Fruit fly (Drosophila melanogaster) whole organism, embryonic: ENCODE data around the gene Scgbeta.

Experiments
- ATbp ChIP-seq: fragments of 200-800 bp; sonication (Bioruptor generic); optimal IDR thresholded peaks from 2 replicates; lab custom pipeline; 2017; ENCODE audit warnings: missing biosample characterization, mild to moderate bottlenecking, missing genetic modification characterization, missing genetic modification reagents
- B-H1 ChIP-seq: fragments of 200-800 bp; sonication (Bioruptor generic); IDR thresholded peaks from 3 replicates; pipeline ENCODE4 v1.3.6; 2022; ENCODE audit warnings: missing biosample characterization, missing genetic modification characterization
- B-H2 ChIP-seq: fragments of 200-800 bp; sonication (Bioruptor generic); optimal IDR thresholded peaks from 2 replicates; lab custom pipeline; 2018; ENCODE audit warnings: missing biosample characterization, mild to moderate bottlenecking, missing genetic modification characterization
- CG11247 ChIP-seq: fragments of 200-800 bp; sonication (Bioruptor generic); IDR thresholded peaks from 2 replicates; pipeline ENCODE4 v1.3.6; 2022; ENCODE audit warnings: missing biosample characterization, missing genetic modification characterization
- CG11398 ChIP-seq: fragments of 200-800 bp; sonication (Bioruptor generic); optimal IDR thresholded peaks from 2 replicates; lab custom pipeline; 2016; ENCODE audit warnings: missing biosample characterization, missing genetic modification characterization
- CG12155 ChIP-seq: fragments of 200-800 bp; sonication (Bioruptor generic); optimal IDR thresholded peaks from 3 replicates; lab custom pipeline; 2016; ENCODE audit warnings: missing biosample characterization, missing genetic modification characterization
- CG13287 ChIP-seq: fragments of 200-800 bp; sonication (Bioruptor generic); IDR thresholded peaks from 2 replicates; pipeline ENCODE4 v1.3.6; 2022; ENCODE audit warnings: missing biosample characterization, missing genetic modification characterization; ENCODE audit not compliant: partially characterized antibody
- CG15696 ChIP-seq: fragments of 200-800 bp; sonication (Bioruptor generic); optimal IDR thresholded peaks from 2 replicates; lab custom pipeline; 2019; ENCODE audit warnings: missing biosample characterization, mild to moderate bottlenecking, missing genetic modification characterization, moderate library complexity
- CG34376 ChIP-seq: fragments of 200-800 bp; sonication (Bioruptor generic); optimal IDR thresholded peaks from 2 replicates; lab custom pipeline; 2018; ENCODE audit warnings: missing biosample characterization, mild to moderate bottlenecking, missing genetic modification characterization
- CG34422 ChIP-seq: fragments of 200-800 bp; sonication (Bioruptor generic); IDR thresholded peaks from 3 replicates; pipeline ENCODE4 v1.3.6; 2022; ENCODE audit warnings: missing biosample characterization, missing genetic modification characterization
- CG4282 ChIP-seq: fragments of 200-800 bp; sonication (Bioruptor generic); optimal IDR thresholded peaks from 2 replicates; lab custom pipeline; 2016; ENCODE audit warnings: missing biosample characterization, missing genetic modification characterization
- CG6175 ChIP-seq: fragments of 200-800 bp; sonication (Bioruptor generic); IDR thresholded peaks from 3 replicates; pipeline ENCODE4 v1.3.6; 2022; ENCODE audit warnings: missing biosample characterization, missing genetic modification characterization
- CG6254 ChIP-seq: fragments of 200-800 bp; sonication (Bioruptor generic); optimal IDR thresholded peaks from 3 replicates; lab custom pipeline; 2017; ENCODE audit warnings: mild to moderate bottlenecking, missing biosample characterization, missing genetic modification reagents, missing genetic modification characterization
- CG6689 ChIP-seq: fragments of 200-800 bp; sonication (Bioruptor generic); IDR thresholded peaks from 2 replicates; pipeline ENCODE4 v1.3.6; 2022; ENCODE audit warnings: missing biosample characterization, missing genetic modification characterization
- CG8290 ChIP-seq, 3 experiments: fragments of 200-800 bp; sonication (Bioruptor generic); optimal IDR thresholded peaks; 2 replicates each; lab custom pipeline; 2016 to 2019; ENCODE audit warnings: missing biosample characterization in 3 of 3, missing genetic modification characterization in 3 of 3, mild to moderate bottlenecking in 2 of 3, moderate library complexity in 1 of 3
- CG8944 ChIP-seq: fragments of 200-800 bp; sonication (Bioruptor generic); optimal IDR thresholded peaks from 3 replicates; lab custom pipeline; 2016; ENCODE audit warnings: missing biosample characterization, missing genetic modification characterization
- D19B ChIP-seq: fragments of 200-800 bp; sonication (Bioruptor generic); optimal IDR thresholded peaks from 2 replicates; lab custom pipeline; 2017; ENCODE audit warnings: missing biosample characterization, mild to moderate bottlenecking, missing genetic modification characterization
- Deaf1 ChIP-seq: fragments of 200-800 bp; optimal IDR thresholded peaks from 3 replicates; lab custom pipeline; 2019; ENCODE audit warnings: missing biosample characterization, mild to moderate bottlenecking, missing genetic modification characterization, moderate library complexity
- ERR ChIP-seq: fragments of 200-800 bp; sonication (Bioruptor generic); optimal IDR thresholded peaks from 2 replicates; lab custom pipeline; 2016; ENCODE audit warnings: missing biosample characterization, missing genetic modification characterization
- GATAe ChIP-seq: fragments of 200-800 bp; sonication (Bioruptor generic); conservative IDR thresholded peaks from 2 replicates; pipeline ENCODE4 v1.3.6; 2022; ENCODE audit warnings: missing biosample characterization, missing genetic modification characterization
- H2.0 ChIP-seq: fragments of 200-800 bp; sonication (Bioruptor generic); IDR thresholded peaks from 2 replicates; pipeline ENCODE4 v1.3.6; 2022; ENCODE audit warnings: missing biosample characterization, missing genetic modification characterization
- Hr3 ChIP-seq: fragments of 200-800 bp; sonication (Bioruptor generic); optimal IDR thresholded peaks from 3 replicates; lab custom pipeline; 2016; ENCODE audit warnings: missing biosample characterization, missing genetic modification characterization
- Hr78 ChIP-seq, 2 experiments: fragments of 200-800 bp in 1 of 2; fragments of >200 bp in 1 of 2; sonication (Bioruptor generic) in 1 of 2; optimal IDR thresholded peaks; 2 replicates each; lab custom pipeline; 2017 to 2019; ENCODE audit warnings: missing biosample characterization in 2 of 2, missing genetic modification characterization in 2 of 2, mild to moderate bottlenecking in 1 of 2, moderate library complexity in 1 of 2
- Scr ChIP-seq: fragments of 200-800 bp; sonication (Bioruptor generic); IDR thresholded peaks from 2 replicates; pipeline ENCODE4 v1.3.6; 2022; ENCODE audit warnings: missing biosample characterization, missing genetic modification characterization; ENCODE audit not compliant: partially characterized antibody
- Six4 ChIP-seq: fragments of 200-800 bp; sonication (Bioruptor generic); optimal IDR thresholded peaks from 2 replicates; lab custom pipeline; 2016; ENCODE audit warnings: missing biosample characterization, missing genetic modification characterization
- br ChIP-seq: fragments of >200 bp; optimal IDR thresholded peaks from 2 replicates; lab custom pipeline; 2017
- cad ChIP-seq: fragments of >200 bp; optimal IDR thresholded peaks from 2 replicates; lab custom pipeline; 2017; ENCODE audit warnings: missing biosample characterization, missing genetic modification characterization
- cg ChIP-seq: fragments of 200-800 bp; sonication (Bioruptor generic); optimal IDR thresholded peaks from 3 replicates; lab custom pipeline; 2019; ENCODE audit warnings: missing biosample characterization, mild to moderate bottlenecking, missing genetic modification characterization, moderate library complexity
- chinmo ChIP-seq: fragments of 200-800 bp; sonication (Bioruptor generic); IDR thresholded peaks from 4 replicates; pipeline ENCODE4 v1.3.6; 2022; ENCODE audit warnings: missing biosample characterization, missing genetic modification characterization; ENCODE audit not compliant: partially characterized antibody
- chm ChIP-seq: fragments of 200-800 bp; sonication (Bioruptor generic); IDR thresholded peaks from 2 replicates; pipeline ENCODE4 v1.3.6; 2022; ENCODE audit warnings: missing biosample characterization, missing genetic modification characterization
- chn ChIP-seq: fragments of 200-800 bp; sonication (Bioruptor generic); optimal IDR thresholded peaks from 2 replicates; lab custom pipeline; 2016; ENCODE audit warnings: missing biosample characterization, missing genetic modification characterization
- dpn ChIP-seq, 2 experiments: fragments of 200-800 bp; sonication (Bioruptor generic); optimal IDR thresholded peaks; 3 replicates each; lab custom pipeline; 2016; ENCODE audit warnings: missing biosample characterization in 2 of 2, missing genetic modification characterization in 2 of 2
- exex ChIP-seq: fragments of 200-800 bp; sonication (Bioruptor generic); optimal IDR thresholded peaks from 4 replicates; lab custom pipeline; 2018; ENCODE audit warnings: missing biosample characterization, mild to moderate bottlenecking, missing genetic modification characterization, moderate library complexity
- grau ChIP-seq: fragments of 200-800 bp; optimal IDR thresholded peaks from 3 replicates; lab custom pipeline; 2019; ENCODE audit warnings: missing biosample characterization, mild to moderate bottlenecking, missing genetic modification characterization, moderate library complexity
- grn ChIP-seq: fragments of 200-800 bp; sonication (Bioruptor generic); optimal IDR thresholded peaks from 3 replicates; lab custom pipeline; 2017; ENCODE audit warnings: missing biosample characterization, missing genetic modification characterization
- gt ChIP-seq: fragments of 200-800 bp; sonication (Bioruptor generic); IDR thresholded peaks from 2 replicates; pipeline ENCODE4 v1.3.6; 2022; ENCODE audit warnings: missing biosample characterization, missing genetic modification characterization
- her ChIP-seq: fragments of 200-800 bp; sonication (Bioruptor generic); optimal IDR thresholded peaks from 2 replicates; lab custom pipeline; 2016; ENCODE audit warnings: missing biosample characterization, missing genetic modification characterization
- kay ChIP-seq: fragments of 200-800 bp; sonication (Bioruptor generic); optimal IDR thresholded peaks from 2 replicates; lab custom pipeline; 2016; ENCODE audit warnings: missing biosample characterization, missing genetic modification characterization
- lilli ChIP-seq: fragments of 200-800 bp; sonication (Bioruptor generic); optimal IDR thresholded peaks from 3 replicates; lab custom pipeline; 2016; ENCODE audit warnings: missing biosample characterization, missing genetic modification characterization
- lmd ChIP-seq: fragments of 200-800 bp; sonication (Bioruptor generic); IDR thresholded peaks from 2 replicates; pipeline ENCODE4 v1.3.6; 2022; ENCODE audit warnings: missing biosample characterization, missing genetic modification characterization
- mirr ChIP-seq: fragments of 200-800 bp; sonication (Bioruptor generic); optimal IDR thresholded peaks from 3 replicates; lab custom pipeline; 2018; ENCODE audit warnings: missing biosample characterization, mild to moderate bottlenecking, missing genetic modification characterization
- nom ChIP-seq: fragments of 200-800 bp; sonication (Bioruptor generic); optimal IDR thresholded peaks from 2 replicates; lab custom pipeline; 2017; ENCODE audit warnings: missing biosample characterization, missing genetic modification characterization, mild to moderate bottlenecking, moderate library complexity, missing genetic modification reagents
- sd ChIP-seq: fragments of 200-800 bp; sonication (Bioruptor generic); optimal IDR thresholded peaks from 3 replicates; lab custom pipeline; 2018; ENCODE audit warnings: missing biosample characterization, mild to moderate bottlenecking, missing genetic modification characterization, moderate library complexity
- sens-2 ChIP-seq: fragments of 200-800 bp; sonication (Bioruptor generic); IDR thresholded peaks from 2 replicates; pipeline ENCODE4 v1.3.6; 2022; ENCODE audit warnings: missing biosample characterization, missing genetic modification characterization
- trh ChIP-seq: fragments of 200-800 bp; sonication (Bioruptor generic); optimal IDR thresholded peaks from 2 replicates; lab custom pipeline; 2016; ENCODE audit warnings: missing biosample characterization, missing genetic modification characterization
- unc-4 ChIP-seq: fragments of 200-800 bp; sonication (Bioruptor generic); IDR thresholded peaks from 2 replicates; pipeline ENCODE4 v1.3.6; 2022; ENCODE audit warnings: missing biosample characterization, missing genetic modification characterization; ENCODE audit not compliant: partially characterized antibody
- unpg ChIP-seq: fragments of 200-800 bp; sonication (Bioruptor generic); optimal IDR thresholded peaks from 3 replicates; lab custom pipeline; 2018; ENCODE audit warnings: missing biosample characterization, mild to moderate bottlenecking, missing genetic modification characterization, moderate library complexity
- yki ChIP-seq: fragments of >200 bp; optimal IDR thresholded peaks from 3 replicates; lab custom pipeline; 2018

Gene Scgbeta

DNA sequence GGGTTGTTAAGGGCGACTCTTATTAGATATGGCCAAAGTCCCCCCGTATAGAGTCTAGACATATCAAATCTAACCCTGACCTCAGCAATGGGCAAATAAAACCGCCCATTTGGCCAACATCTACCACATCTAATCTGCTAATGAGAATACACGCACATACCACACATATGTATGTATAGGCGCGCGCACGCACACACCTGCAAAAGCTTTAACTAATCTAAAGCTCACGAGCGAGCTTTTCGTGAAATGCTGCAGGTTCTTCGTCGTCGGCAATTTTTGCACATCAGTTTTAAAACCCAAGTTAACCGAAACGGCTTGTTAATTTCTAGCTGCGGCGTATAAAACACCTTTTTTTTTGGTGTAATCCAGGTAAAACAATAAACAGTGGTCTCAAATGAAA lies 21.5 kb upstream of the Scgbeta start (continued):
- TF ChIP-seq CG8290 (GFP tag; optimal IDR thresholded peaks at IDR 0.05; lab: Kevin White, UChicago) (no peak), CG8290 (tag; optimal IDR thresholded peaks at IDR 0.05; lab: Kevin White, UChicago) (peak in 1 of 2 experiments; percentile 28), CG34376 (GFP tag; lab: Kevin White, UChicago) (peak; percentile 63), sd (tag; lab: Kevin White, UChicago) (peak; percentile 4), Six4 (GFP tag; lab: Kevin White, UChicago) (no peak), chm (GFP tag; lab: Robert Waterston, UW) (no peak), sens-2 (no peak), CG6175 (GFP tag; lab: Robert Waterston, UW) (no peak), Deaf1 (peak; percentile 60), Scr (GFP tag; lab: Robert Waterston, UW) (0 out of 2 replicates have a peak, but pooled peaks have one; percentile 12), chinmo (peak; percentile 89; the same call in 3 of the 4 replicates), CG34422 (GFP tag; lab: Robert Waterston, UW) (peak; percentile 19; the same call in 1 of the 3 replicates), B-H2 (GFP tag; lab: Kevin White, UChicago) (peak; percentile 49), trh (no peak), gt (no peak), GATAe (GFP tag; lab: Robert Waterston, UW) (0 out of 2 replicates have a peak, but pooled peaks have one; percentile 29), grn (GFP tag; lab: Kevin White, UChicago) (peak; percentile 55), yki (lab: Kevin White, UChicago) (no peak), Hr78 (GFP tag; optimal IDR thresholded peaks at IDR 0.05; lab: Kevin White, UChicago) (peak in 1 of 2 experiments; percentile 12), mirr (peak; percentile 60), unc-4 (GFP tag; lab: Robert Waterston, UW) (peak; percentile 18; the same call in 1 of the 2 replicates), her (GFP tag; lab: Kevin White, UChicago) (no peak), ERR (GFP tag; lab: Kevin White, UChicago) (no peak), cg (GFP tag; lab: Kevin White, UChicago) (peak; percentile 68), br (lab: Kevin White, UChicago) (no peak), CG13287 (GFP tag; lab: Robert Waterston, UW) (peak; percentile 14; the same call in 1 of the 2 replicates)
- TF ChIP-seq, all 482 proteins: peak for 25

- TF ChIP-seq kay (GFP tag; lab: Kevin White, UChicago) (no peak), Hr3 (no peak), H2.0 (no peak), CG8944 (GFP tag; lab: Kevin White, UChicago) (no peak), cad (GFP tag; lab: Kevin White, UChicago) (no peak), CG6689 (GFP tag; lab: Robert Waterston, UW) (no peak), CG15696 (no peak), grau (tag; lab: Kevin White, UChicago) (peak; percentile 64), CG4282 (GFP tag; lab: Kevin White, UChicago) (no peak), exex (tag; lab: Kevin White, UChicago) (no peak), ATbp (GFP tag; lab: Kevin White, UChicago) (no peak), D19B (peak; percentile 23), CG6254 (no peak), Scr (GFP tag; lab: Robert Waterston, UW) (no peak), lilli (GFP tag; lab: Kevin White, UChicago) (peak; percentile 56), B-H1 (no peak), CG11398 (GFP tag; lab: Kevin White, UChicago) (no peak), dpn (GFP tag; optimal IDR thresholded peaks at IDR 0.05; lab: Kevin White, UChicago) (no peak), CG12155 (GFP tag; lab: Kevin White, UChicago) (peak; percentile 6), yki (lab: Kevin White, UChicago) (no peak), lmd (GFP tag; lab: Robert Waterston, UW) (peak; percentile 24; the same call in 1 of the 2 replicates), nom (GFP tag; lab: Kevin White, UChicago) (peak; percentile 23), ERR (GFP tag; lab: Kevin White, UChicago) (no peak), unpg (GFP tag; lab: Kevin White, UChicago) (peak; percentile 34), chn (GFP tag; lab: Kevin White, UChicago) (no peak), br (lab: Kevin White, UChicago) (no peak), CG11247 (GFP tag; lab: Robert Waterston, UW) (no peak)
Observed at dm6 chr3R:12442601-12443533, 20.6 kb upstream of the Scgbeta start.
